Fruit fly (Drosophila melanogaster) whole organism, embryonic: ENCODE results near the gene Pop5.
A peak's percentile ranks its signal among the peaks of the same experiment; 100 is the strongest.

Experiments
- Antp ChIP-seq: fragments of 200-800 bp; sonication (Bioruptor generic); optimal IDR thresholded peaks from 3 replicates; lab custom pipeline; 2016; ENCODE audit warnings: missing biosample characterization, missing genetic modification characterization
- BtbVII ChIP-seq: fragments of 200-800 bp; sonication (Bioruptor generic); optimal IDR thresholded peaks from 3 replicates; lab custom pipeline; 2017; ENCODE audit warnings: missing biosample characterization, mild to moderate bottlenecking, missing genetic modification characterization
- C15 ChIP-seq: fragments of 200-800 bp; sonication (Bioruptor generic); IDR thresholded peaks from 3 replicates; pipeline ENCODE4 v1.3.6; 2022; ENCODE audit warnings: missing biosample characterization, missing genetic modification characterization
- CG10147 ChIP-seq: fragments of 200-800 bp; sonication (Bioruptor generic); optimal IDR thresholded peaks from 2 replicates; lab custom pipeline; 2019; ENCODE audit warnings: missing biosample characterization, mild to moderate bottlenecking, missing genetic modification characterization, moderate library complexity
- CG13894 ChIP-seq: fragments of 200-800 bp; sonication (Bioruptor generic); optimal IDR thresholded peaks from 3 replicates; lab custom pipeline; 2018; ENCODE audit warnings: missing biosample characterization, mild to moderate bottlenecking, missing genetic modification characterization, moderate library complexity
- CG15514 ChIP-seq: fragments of 200-800 bp; sonication (Bioruptor generic); optimal IDR thresholded peaks from 3 replicates; lab custom pipeline; 2017; ENCODE audit warnings: missing biosample characterization, missing genetic modification characterization, mild to moderate bottlenecking, moderate library complexity, missing genetic modification reagents
- CG2712 ChIP-seq: fragments of 200-800 bp; optimal IDR thresholded peaks from 3 replicates; lab custom pipeline; 2019; ENCODE audit warnings: missing biosample characterization, mild to moderate bottlenecking, missing genetic modification characterization, moderate library complexity
- CG30403 ChIP-seq: fragments of 200-800 bp; sonication (Bioruptor generic); optimal IDR thresholded peaks from 3 replicates; lab custom pipeline; 2016; ENCODE audit warnings: missing biosample characterization, missing genetic modification characterization
- CG31365 ChIP-seq: fragments of 200-800 bp; sonication (Bioruptor generic); optimal IDR thresholded peaks from 2 replicates; lab custom pipeline; 2018; ENCODE audit warnings: missing biosample characterization, mild to moderate bottlenecking, missing genetic modification characterization
- CG31441 ChIP-seq: fragments of 200-800 bp; sonication (Bioruptor generic); IDR thresholded peaks from 2 replicates; pipeline ENCODE4 v1.3.6; 2022; ENCODE audit warnings: missing biosample characterization, missing genetic modification characterization
- CG3847 ChIP-seq: fragments of 200-800 bp; sonication (Bioruptor generic); IDR thresholded peaks from 2 replicates; pipeline ENCODE4 v1.3.6; 2022; ENCODE audit warnings: missing biosample characterization, missing genetic modification characterization
- CG6175 ChIP-seq: fragments of 200-800 bp; sonication (Bioruptor generic); IDR thresholded peaks from 3 replicates; pipeline ENCODE4 v1.3.6; 2022; ENCODE audit warnings: missing biosample characterization, missing genetic modification characterization
- CG6813 ChIP-seq: fragments of 200-800 bp; sonication (Bioruptor generic); optimal IDR thresholded peaks from 2 replicates; lab custom pipeline; 2017; ENCODE audit warnings: missing biosample characterization, missing genetic modification characterization, mild to moderate bottlenecking, moderate library complexity, missing genetic modification reagents
- CG7556 ChIP-seq: fragments of 200-800 bp; sonication (Bioruptor generic); optimal IDR thresholded peaks from 2 replicates; lab custom pipeline; 2017; ENCODE audit warnings: missing biosample characterization, mild to moderate bottlenecking, missing genetic modification characterization
- CG7987 ChIP-seq: fragments of 200-800 bp; sonication (Bioruptor generic); optimal IDR thresholded peaks from 2 replicates; lab custom pipeline; 2018; ENCODE audit warnings: missing biosample characterization, mild to moderate bottlenecking, missing genetic modification characterization, moderate library complexity
- CG8359 ChIP-seq: fragments of 200-800 bp; sonication (Bioruptor generic); optimal IDR thresholded peaks from 2 replicates; lab custom pipeline; 2017; ENCODE audit warnings: missing biosample characterization, mild to moderate bottlenecking, missing genetic modification characterization, borderline replicate concordance
- CG9727 ChIP-seq: fragments of 200-800 bp; sonication (Bioruptor generic); optimal IDR thresholded peaks from 3 replicates; lab custom pipeline; 2017; ENCODE audit warnings: missing biosample characterization, mild to moderate bottlenecking, missing genetic modification characterization
- Camta ChIP-seq: fragments of 200-800 bp; sonication (Bioruptor generic); optimal IDR thresholded peaks from 2 replicates; lab custom pipeline; 2016; ENCODE audit warnings: missing biosample characterization, missing genetic modification characterization
- Chrac-16 ChIP-seq: fragments of 200-800 bp; sonication (Bioruptor generic); optimal IDR thresholded peaks from 3 replicates; lab custom pipeline; 2016; ENCODE audit warnings: missing biosample characterization, missing genetic modification characterization
- D ChIP-seq, 2 experiments: fragments of 200-800 bp in 1 of 2; fragments of >200 bp in 1 of 2; sonication (Bioruptor generic) in 1 of 2; optimal IDR thresholded peaks; 2 replicates in 1 of 2; 3 replicates in 1 of 2; lab custom pipeline; 2017; ENCODE audit warnings: mild to moderate bottlenecking in 1 of 2, missing biosample characterization in 1 of 2, missing genetic modification characterization in 1 of 2, missing genetic modification reagents in 1 of 2
- Dad ChIP-seq: fragments of 200-800 bp; sonication (Bioruptor generic); optimal IDR thresholded peaks from 3 replicates; lab custom pipeline; 2016; ENCODE audit warnings: missing biosample characterization, missing genetic modification characterization
- E2f2 ChIP-seq: fragments of 200-800 bp; sonication (Bioruptor generic); IDR thresholded peaks from 2 replicates; pipeline ENCODE4 v1.3.6; 2022; ENCODE audit warnings: missing biosample characterization, missing genetic modification characterization
- Gug ChIP-seq: fragments of 200-800 bp; sonication (Bioruptor generic); IDR thresholded peaks from 4 replicates; pipeline ENCODE4 v1.3.6; 2022; ENCODE audit warnings: missing biosample characterization, missing genetic modification characterization
- Hey ChIP-seq: fragments of 200-800 bp; sonication (Bioruptor generic); optimal IDR thresholded peaks from 3 replicates; lab custom pipeline; 2018; ENCODE audit warnings: missing biosample characterization, mild to moderate bottlenecking, missing genetic modification characterization
- HmgD ChIP-seq: fragments of 200-800 bp; sonication (Bioruptor generic); optimal IDR thresholded peaks from 3 replicates; lab custom pipeline; 2016; ENCODE audit warnings: missing biosample characterization, missing genetic modification characterization
- Hr3 ChIP-seq: fragments of 200-800 bp; sonication (Bioruptor generic); optimal IDR thresholded peaks from 3 replicates; lab custom pipeline; 2016; ENCODE audit warnings: missing biosample characterization, missing genetic modification characterization
- NFAT ChIP-seq: fragments of 200-800 bp; sonication (Bioruptor generic); IDR thresholded peaks from 2 replicates; pipeline ENCODE4 v1.3.6; 2022; ENCODE audit warnings: missing biosample characterization, missing genetic modification characterization
- Xbp1 ChIP-seq: fragments of 200-800 bp; sonication (Bioruptor generic); optimal IDR thresholded peaks from 3 replicates; lab custom pipeline; 2016; ENCODE audit warnings: missing biosample characterization, mild to moderate bottlenecking, missing genetic modification characterization
- abd-A ChIP-seq: fragments of 200-800 bp; sonication (Bioruptor generic); optimal IDR thresholded peaks from 3 replicates; lab custom pipeline; 2019; ENCODE audit warnings: missing biosample characterization, mild to moderate bottlenecking, missing genetic modification characterization, moderate library complexity
- ase ChIP-seq: fragments of 200-800 bp; sonication (Bioruptor generic); IDR thresholded peaks from 3 replicates; pipeline ENCODE4 v1.3.6; 2022; ENCODE audit warnings: missing biosample characterization, missing genetic modification characterization
- cas ChIP-seq: fragments of 200-800 bp; sonication (Bioruptor generic); IDR thresholded peaks from 2 replicates; pipeline ENCODE4 v1.3.6; 2022; ENCODE audit warnings: missing biosample characterization, missing genetic modification characterization
- chif ChIP-seq, 2 experiments: fragments of 200-800 bp; sonication (Bioruptor generic); optimal IDR thresholded peaks; 3 replicates each; lab custom pipeline; 2016; ENCODE audit warnings: missing biosample characterization in 2 of 2, missing genetic modification characterization in 2 of 2
- chn ChIP-seq: fragments of 200-800 bp; sonication (Bioruptor generic); optimal IDR thresholded peaks from 2 replicates; lab custom pipeline; 2016; ENCODE audit warnings: missing biosample characterization, missing genetic modification characterization
- danr ChIP-seq: fragments of 200-800 bp; sonication (Bioruptor generic); IDR thresholded peaks from 2 replicates; pipeline ENCODE4 v1.3.6; 2022; ENCODE audit warnings: missing biosample characterization, missing genetic modification characterization
- eve ChIP-seq, 2 experiments: fragments of >200 bp; optimal IDR thresholded peaks; 2 replicates each; lab custom pipeline; 2017; ENCODE audit warnings: missing biosample characterization in 2 of 2, missing genetic modification characterization in 2 of 2
- gem ChIP-seq: fragments of 200-800 bp; sonication (Bioruptor generic); optimal IDR thresholded peaks from 2 replicates; lab custom pipeline; 2019; ENCODE audit warnings: missing biosample characterization, mild to moderate bottlenecking, missing genetic modification characterization, moderate library complexity
- her ChIP-seq: fragments of 200-800 bp; sonication (Bioruptor generic); optimal IDR thresholded peaks from 2 replicates; lab custom pipeline; 2016; ENCODE audit warnings: missing biosample characterization, missing genetic modification characterization
- jigr1 ChIP-seq: fragments of 200-800 bp; sonication (Bioruptor generic); IDR thresholded peaks from 3 replicates; pipeline ENCODE4 v1.3.6; 2022; ENCODE audit warnings: missing biosample characterization, missing genetic modification characterization
- ken ChIP-seq: fragments of 200-800 bp; sonication (Bioruptor generic); IDR thresholded peaks from 3 replicates; pipeline ENCODE4 v1.3.6; 2022; ENCODE audit warnings: missing biosample characterization, missing genetic modification characterization
- oc ChIP-seq: fragments of 200-800 bp; sonication (Bioruptor generic); optimal IDR thresholded peaks from 2 replicates; lab custom pipeline; 2018; ENCODE audit warnings: missing biosample characterization, mild to moderate bottlenecking, missing genetic modification characterization, moderate library complexity
- pb ChIP-seq: fragments of 200-800 bp; sonication (Bioruptor generic); optimal IDR thresholded peaks from 3 replicates; lab custom pipeline; 2016; ENCODE audit warnings: missing biosample characterization, missing genetic modification characterization
- pum ChIP-seq: fragments of 200-800 bp; sonication (Bioruptor generic); optimal IDR thresholded peaks from 2 replicates; lab custom pipeline; 2016; ENCODE audit warnings: missing biosample characterization, missing genetic modification characterization
- row ChIP-seq: fragments of 200-800 bp; sonication (Bioruptor generic); IDR thresholded peaks from 3 replicates; pipeline ENCODE4 v1.3.6; 2022; ENCODE audit warnings: missing biosample characterization, missing genetic modification characterization
- run ChIP-seq: fragments of 200-800 bp; sonication (Bioruptor generic); optimal IDR thresholded peaks from 3 replicates; lab custom pipeline; 2018; ENCODE audit warnings: missing biosample characterization, mild to moderate bottlenecking, missing genetic modification characterization
- sima ChIP-seq: fragments of 200-800 bp; sonication (Bioruptor generic); optimal IDR thresholded peaks from 2 replicates; lab custom pipeline; 2016; ENCODE audit warnings: missing biosample characterization, missing genetic modification characterization
- stc ChIP-seq: fragments of 200-800 bp; sonication (Bioruptor generic); IDR thresholded peaks from 2 replicates; pipeline ENCODE4 v1.3.6; 2022; ENCODE audit warnings: missing biosample characterization, missing genetic modification characterization
- stwl ChIP-seq: fragments of 200-800 bp; sonication (Bioruptor generic); optimal IDR thresholded peaks from 3 replicates; lab custom pipeline; 2018; ENCODE audit warnings: missing biosample characterization, mild to moderate bottlenecking, missing genetic modification characterization, moderate library complexity
- tap ChIP-seq: fragments of 200-800 bp; optimal IDR thresholded peaks from 3 replicates; lab custom pipeline; 2019; ENCODE audit warnings: missing biosample characterization, mild to moderate bottlenecking, missing genetic modification characterization, moderate library complexity
- wek ChIP-seq: fragments of 200-800 bp; sonication (Bioruptor generic); optimal IDR thresholded peaks from 3 replicates; lab custom pipeline; 2018; ENCODE audit warnings: missing biosample characterization, mild to moderate bottlenecking, missing genetic modification characterization, moderate library complexity

Pop5 gene

dm6 chr3L:17012017-17012719 is 32.7 kb downstream of the Pop5 start, which contains the start of gene CG3764 (continued):
- no peak for TF ChIP-seq eve (GFP tag; optimal IDR thresholded peaks at IDR 0.05; lab: Kevin White, UChicago)
- TF ChIP-seq CG15514 (GFP tag; lab: Kevin White, UChicago), result peak; percentile 92
- no peak; the same call in 2 of the 3 replicates for TF ChIP-seq row (GFP tag; lab: Robert Waterston, UW)
- TF ChIP-seq stc (GFP tag; lab: Robert Waterston, UW), result peak; percentile 73
- TF ChIP-seq wek (GFP tag; lab: Kevin White, UChicago), result peak; percentile 92
- TF ChIP-seq abd-A, result no peak
- peak; percentile 76 for TF ChIP-seq HmgD (GFP tag; lab: Kevin White, UChicago)
- peak; percentile 84 for TF ChIP-seq CG9727 (GFP tag; lab: Kevin White, UChicago)
- TF ChIP-seq run (tag; lab: Kevin White, UChicago), result peak; percentile 66
- TF ChIP-seq CG2712 (tag; lab: Kevin White, UChicago), result peak; percentile 70
- peak; percentile 96 for TF ChIP-seq CG7987 (GFP tag; lab: Kevin White, UChicago)
- TF ChIP-seq CG30403 (GFP tag; lab: Kevin White, UChicago), result peak; percentile 40
- TF ChIP-seq oc, result no peak
- peak; percentile 79 for TF ChIP-seq Hey (tag; lab: Kevin White, UChicago)
- TF ChIP-seq jigr1 (GFP tag; lab: Robert Waterston, UW), result no peak
- peak; percentile 73 for TF ChIP-seq CG10147
- TF ChIP-seq E2f2 (GFP tag; lab: Robert Waterston, UW), result peak; percentile 84
- peak; percentile 88 for TF ChIP-seq stwl (tag; lab: Kevin White, UChicago)
- peak; percentile 46 for TF ChIP-seq pum (GFP tag; lab: Kevin White, UChicago)
- 0 out of 2 replicates have a peak, but pooled peaks have one; percentile 6 for TF ChIP-seq NFAT (GFP tag; lab: Robert Waterston, UW)
- peak; percentile 76 for TF ChIP-seq tap (tag; lab: Kevin White, UChicago)
- peak; percentile 82; the same call in 2 of the 3 replicates for TF ChIP-seq ken (GFP tag; lab: Robert Waterston, UW)
- TF ChIP-seq Dad (GFP tag; lab: Kevin White, UChicago), result peak; percentile 75
- peak; percentile 67 for TF ChIP-seq chn
- peak; percentile 76 for TF ChIP-seq CG31365 (tag; lab: Kevin White, UChicago)
- TF ChIP-seq Antp (GFP tag; lab: Kevin White, UChicago), result peak; percentile 63
- TF ChIP-seq cas (GFP tag; lab: Robert Waterston, UW), result no peak
- peak; percentile 60 for TF ChIP-seq gem
- 0 out of 3 replicates have a peak, but pooled peaks have one; percentile 15 for TF ChIP-seq CG6175 (GFP tag; lab: Robert Waterston, UW)
- TF ChIP-seq CG3847, result peak; percentile 81
- peak; percentile 63 for TF ChIP-seq CG31441 (GFP tag; lab: Robert Waterston, UW)
- peak; percentile 84 for TF ChIP-seq pb
- peak; percentile 42 to 59 for TF ChIP-seq chif (GFP tag; optimal IDR thresholded peaks at IDR 0.05; lab: Kevin White, UChicago)
- peak; percentile 59 for TF ChIP-seq CG7556 (GFP tag; lab: Kevin White, UChicago)
- peak; percentile 66 for TF ChIP-seq CG8359 (GFP tag; lab: Kevin White, UChicago)
- TF ChIP-seq her (GFP tag; lab: Kevin White, UChicago), result peak; percentile 71
- TF ChIP-seq D (optimal IDR thresholded peaks at IDR 0.05; lab: Kevin White, UChicago), result peak; percentile 11
- TF ChIP-seq D (GFP tag; optimal IDR thresholded peaks at IDR 0.05; lab: Kevin White, UChicago), result peak; percentile 73
- TF ChIP-seq Xbp1 (GFP tag; lab: Kevin White, UChicago), result peak; percentile 56
- peak; percentile 42; the same call in 1 of the 2 replicates for TF ChIP-seq danr (GFP tag; lab: Robert Waterston, UW)
- TF ChIP-seq Gug (GFP tag; lab: Robert Waterston, UW), result 0 out of 4 replicates have a peak, but pooled peaks have one; percentile 10
- peak; percentile 76 for TF ChIP-seq CG13894 (tag; lab: Kevin White, UChicago)
- TF ChIP-seq CG6813 (GFP tag; lab: Kevin White, UChicago), result peak; percentile 85
- peak; percentile 81 for TF ChIP-seq BtbVII (GFP tag; lab: Kevin White, UChicago)
- TF ChIP-seq C15 (GFP tag; lab: Robert Waterston, UW), result 0 out of 3 replicates have a peak, but pooled peaks have one; percentile 39
- no peak for TF ChIP-seq Hr3
- TF ChIP-seq Camta (GFP tag; lab: Kevin White, UChicago), result peak; percentile 82
- 0 out of 3 replicates have a peak, but pooled peaks have one; percentile 27 for TF ChIP-seq ase (GFP tag; lab: Robert Waterston, UW)
- peak; percentile 24 for TF ChIP-seq Chrac-16 (GFP tag; lab: Kevin White, UChicago)
- peak; percentile 0 for TF ChIP-seq sima (GFP tag; lab: Kevin White, UChicago)
